Fruit fly (Drosophila melanogaster) whole organism, wandering third instar larva: ENCODE data around the gene ZnT86D.

ENCODE experiments used
- CG9705 ChIP-seq: fragments of 200-800 bp; sonication (Bioruptor generic); optimal IDR thresholded peaks from 2 replicates; lab custom pipeline; 2018; ENCODE audit warnings: missing biosample characterization, mild to moderate bottlenecking, missing genetic modification characterization
- Dfd ChIP-seq: fragments of >200 bp; optimal IDR thresholded peaks from 2 replicates; lab custom pipeline; 2017; ENCODE audit warnings: missing biosample characterization, missing genetic modification characterization
- Hr78 ChIP-seq: fragments of >200 bp; optimal IDR thresholded peaks from 2 replicates; lab custom pipeline; 2017; ENCODE audit warnings: missing biosample characterization, missing genetic modification characterization
- N ChIP-seq: fragments of >200 bp; optimal IDR thresholded peaks from 2 replicates; lab custom pipeline; 2018; ENCODE audit warnings: missing biosample characterization, missing external identifiers, missing genetic modification characterization
- OdsH ChIP-seq: fragments of 200-800 bp; sonication (Bioruptor generic); optimal IDR thresholded peaks from 2 replicates; lab custom pipeline; 2016; ENCODE audit warnings: missing biosample characterization, mild to moderate bottlenecking, missing genetic modification characterization
- Rel ChIP-seq, 2 experiments: fragments of 200-800 bp; sonication (Bioruptor generic) in 1 of 2; optimal IDR thresholded peaks; 2 replicates in 1 of 2; 3 replicates in 1 of 2; lab custom pipeline; 2016 to 2019; ENCODE audit warnings: mild to moderate bottlenecking in 2 of 2, missing biosample characterization in 2 of 2, missing genetic modification characterization in 2 of 2, moderate library complexity in 1 of 2
- dl ChIP-seq, 2 experiments: fragments of 175-275, 200-275 bp in 1 of 2; fragments of 200-275 bp in 1 of 2; sonication (Bioruptor generic); optimal IDR thresholded peaks; lab custom pipeline; 2018; ENCODE audit warnings: mild to moderate bottlenecking in 2 of 2, missing biosample characterization in 2 of 2, missing genetic modification characterization in 2 of 2, moderate library complexity in 2 of 2; ENCODE audit not compliant: partially characterized antibody in 2 of 2, insufficient read depth in 1 of 2
- fru ChIP-seq: fragments of 200-800 bp; sonication (Bioruptor generic); optimal IDR thresholded peaks from 3 replicates; lab custom pipeline; 2016; ENCODE audit warnings: missing biosample characterization, mild to moderate bottlenecking, missing genetic modification characterization
- h ChIP-seq: fragments of 200-800 bp; sonication (Bioruptor generic); optimal IDR thresholded peaks from 3 replicates; lab custom pipeline; 2016; ENCODE audit warnings: missing biosample characterization, mild to moderate bottlenecking, missing genetic modification characterization
- pan ChIP-seq: fragments of >200 bp; optimal IDR thresholded peaks from 2 replicates; lab custom pipeline; 2017
- psq ChIP-seq: fragments of 200-800 bp; sonication (Bioruptor generic); optimal IDR thresholded peaks from 3 replicates; lab custom pipeline; 2017; ENCODE audit warnings: missing biosample characterization, mild to moderate bottlenecking, missing genetic modification characterization, moderate library complexity
- rgr ChIP-seq: fragments of 200-800 bp; sonication (Bioruptor generic); optimal IDR thresholded peaks from 3 replicates; lab custom pipeline; 2016; ENCODE audit warnings: missing biosample characterization, mild to moderate bottlenecking, missing genetic modification characterization
- sv ChIP-seq: fragments of 200-800 bp; sonication (Bioruptor generic); optimal IDR thresholded peaks from 3 replicates; lab custom pipeline; 2016; ENCODE audit warnings: missing biosample characterization, missing genetic modification characterization
- usp ChIP-seq: fragments of >200 bp; optimal IDR thresholded peaks from 2 replicates; lab custom pipeline; 2017; ENCODE audit warnings: missing biosample characterization, missing genetic modification characterization

dm6 chr3R:11211291-11212061 lies 2.9 kb downstream of the ZnT86D start:
- no peak for TF ChIP-seq Dfd
- peak; percentile 74 for TF ChIP-seq h
- TF ChIP-seq fru (GFP tag; lab: Kevin White, UChicago): peak; percentile 60
- TF ChIP-seq N: no peak
- TF ChIP-seq pan (lab: Kevin White, UChicago): no peak
- TF ChIP-seq usp (GFP tag; lab: Kevin White, UChicago): no peak
- peak; percentile 40 for TF ChIP-seq CG9705 (GFP tag; lab: Kevin White, UChicago)
- TF ChIP-seq sv (GFP tag; lab: Kevin White, UChicago): peak; percentile 55
- no peak for TF ChIP-seq Hr78
- peak; percentile 62 for TF ChIP-seq OdsH
- TF ChIP-seq rgr (GFP tag; lab: Kevin White, UChicago): peak; percentile 77
- peak in 1 of 2 experiments; percentile 4 for TF ChIP-seq dl (GFP tag; optimal IDR thresholded peaks at IDR 0.05; lab: Kevin White, UChicago; ENCODE audit: insufficient read depth in 1 of 2, partially characterized antibody in 2 of 2)
- no peak for TF ChIP-seq Rel (GFP tag; optimal IDR thresholded peaks at IDR 0.05; lab: Kevin White, UChicago)
- peak; percentile 64 for TF ChIP-seq Rel (tag; optimal IDR thresholded peaks at IDR 0.05; lab: Kevin White, UChicago)
- TF ChIP-seq psq: peak; percentile 63
